Worm (Caenorhabditis elegans): ENCODE results near the gene srbc-36.

ce11 chrV:3530403-3530802 lies 40.1 kb upstream of the srbc-36 start, which contains the start of gene srbc-66:
- TF ChIP-seq skn-1 (tag; optimal IDR thresholded peaks at IDR 0.05): no peak
- TF ChIP-seq ctbp-1 (GFP tag; IDR thresholded peaks at IDR 0.05): no peak
- TF ChIP-seq aly-2 (tag; optimal IDR thresholded peaks at IDR 0.05): no peak
- TF ChIP-seq zfp-3 (GFP tag; conservative IDR thresholded peaks at IDR 0.05): no peak
- no peak for TF ChIP-seq F49E8.2 (tag; optimal IDR thresholded peaks at IDR 0.05; ENCODE audit: borderline replicate concordance)
- TF ChIP-seq dve-1 (tag; optimal IDR thresholded peaks at IDR 0.05; ENCODE audit: insufficient read depth): no peak
- no peak for TF ChIP-seq pqm-1 (tag; optimal IDR thresholded peaks at IDR 0.05)
- no peak for TF ChIP-seq F26F4.8 (GFP tag; conservative IDR thresholded peaks at IDR 0.05)
- no peak for TF ChIP-seq dpl-1 (GFP tag; optimal IDR thresholded peaks at IDR 0.05)
- no peak for TF ChIP-seq daf-12 (tag; optimal IDR thresholded peaks at IDR 0.05)
- no peak for TF ChIP-seq nhr-28 (tag; optimal IDR thresholded peaks at IDR 0.05)
- TF ChIP-seq ama-1 (optimal IDR thresholded peaks at IDR 0.05): no peak

All from whole organism, L4 larva.